Worm (Caenorhabditis elegans) whole organism, L4/young adult: ENCODE measurements around the gene epn-1.

Experiments used
- W03F9.2 ChIP-seq: fragments of 150-350 bp; optimal IDR thresholded peaks from 2 replicates; lab custom pipeline; 2014; ENCODE audit warnings: missing biosample characterization, missing genetic modification characterization
- dao-5 ChIP-seq: sonication (generic microtip); optimal IDR thresholded peaks from 2 replicates; lab custom pipeline; 2016; ENCODE audit warnings: missing genotype, missing genetic modification characterization, moderate library complexity, missing compliant biosample characterization
- him-1 ChIP-seq: sonication (generic microtip); optimal IDR thresholded peaks from 2 replicates; lab custom pipeline; 2016; ENCODE audit warnings: missing genotype, missing genetic modification reagents, missing genetic modification characterization, missing compliant biosample characterization

ce11 chrX:14791195-14791739 is 27.0 kb downstream of the epn-1 start:
- TF ChIP-seq him-1 (no peak), W03F9.2 (no peak), dao-5 (tag; lab: Kevin White, UChicago) (no peak)
